Fruit fly (Drosophila melanogaster) whole organism: Measurements from ENCODE around the gene mtd.

ENCODE experiments used
- CG8478 ChIP-seq: fragments of >200 bp; optimal IDR thresholded peaks from 2 replicates; lab custom pipeline; 2018; ENCODE audit warnings: inconsistent platforms
- Dll ChIP-seq: fragments of >200 bp; optimal IDR thresholded peaks from 2 replicates; lab custom pipeline; 2017
- EcR ChIP-seq, 2 experiments: fragments of >200 bp; optimal IDR thresholded peaks; 2 replicates each; lab custom pipeline; 2017; ENCODE audit warnings: missing biosample characterization in 2 of 2, missing genetic modification characterization in 2 of 2, missing genetic modification reagents in 2 of 2
- psq ChIP-seq: fragments of >200 bp; optimal IDR thresholded peaks from 2 replicates; lab custom pipeline; 2017
- usp ChIP-seq: fragments of >200 bp; optimal IDR thresholded peaks from 2 replicates; lab custom pipeline; 2017; ENCODE audit warnings: missing biosample characterization, missing genetic modification characterization, mixed read lengths

- no peak for TF ChIP-seq CG8478 (lab: Kevin White, UChicago)
- no peak for TF ChIP-seq psq (lab: Kevin White, UChicago)
- TF ChIP-seq EcR (GFP tag; optimal IDR thresholded peaks at IDR 0.05; lab: Kevin White, UChicago) = no peak
- no peak for TF ChIP-seq Dll
- no peak for TF ChIP-seq usp
Measured at dm6 chr3R:5368170-5368781, 18.0 kb upstream of the mtd start, which contains the start of gene Cerk.
